Worm (Caenorhabditis elegans): ENCODE results near the gene T02G5.14.

ce11 chrII:7056328-7056727 lies 27.8 kb upstream of the T02G5.14 start:
- no peak for TF ChIP-seq ama-1 (optimal IDR thresholded peaks at IDR 0.05)
- TF ChIP-seq ama-1 (GFP tag; optimal IDR thresholded peaks at IDR 0.05), result no peak
- TF ChIP-seq bed-1 (GFP tag; IDR thresholded peaks at IDR 0.05), result no peak
- no peak for TF ChIP-seq unc-130 (GFP tag; optimal IDR thresholded peaks at IDR 0.05)
- no peak for TF ChIP-seq lsl-1 (GFP tag; optimal IDR thresholded peaks at IDR 0.05)
- 0 out of 2 replicates have a peak, but pooled peaks have one; percentile 12 for TF ChIP-seq mcd-1 (GFP tag; IDR thresholded peaks at IDR 0.05)
- no peak for TF ChIP-seq lin-35 (GFP tag; optimal IDR thresholded peaks at IDR 0.05)
- no peak for TF ChIP-seq ceh-91 (GFP tag; IDR thresholded peaks at IDR 0.05)
- TF ChIP-seq egl-18 (GFP tag; IDR thresholded peaks at IDR 0.05), result no peak
- no peak for TF ChIP-seq pha-4 (tag; optimal IDR thresholded peaks at IDR 0.05)
- no peak for TF ChIP-seq rec-8 (tag; optimal IDR thresholded peaks at IDR 0.05)
- no peak for TF ChIP-seq F52B5.7 (tag; optimal IDR thresholded peaks at IDR 0.05)
- peak; percentile 28 for TF ChIP-seq him-1 (tag; optimal IDR thresholded peaks at IDR 0.05)
